Fruit fly (Drosophila melanogaster) whole organism, embryonic: ENCODE results near the gene Eig71Ej.

Source experiments
- Blimp-1 ChIP-seq: fragments of 200-800 bp; sonication (Bioruptor generic); optimal IDR thresholded peaks from 3 replicates; lab custom pipeline; 2018; ENCODE audit warnings: missing biosample characterization, missing genetic modification characterization, mild to moderate bottlenecking, moderate library complexity, missing genetic modification reagents
- CG10267 ChIP-seq: fragments of 200-800 bp; sonication (Bioruptor generic); optimal IDR thresholded peaks from 2 replicates; lab custom pipeline; 2018; ENCODE audit warnings: missing biosample characterization, mild to moderate bottlenecking, missing genetic modification characterization, moderate library complexity
- CG10321 ChIP-seq: fragments of 200-800 bp; sonication (Bioruptor generic); IDR thresholded peaks from 2 replicates; pipeline ENCODE4 v1.3.6; 2022; ENCODE audit warnings: missing biosample characterization, missing genetic modification characterization
- CG1233 ChIP-seq: fragments of 200-800 bp; sonication (Bioruptor generic); optimal IDR thresholded peaks from 4 replicates; lab custom pipeline; 2018; ENCODE audit warnings: missing biosample characterization, mild to moderate bottlenecking, missing genetic modification characterization
- CG15601 ChIP-seq: fragments of 200-800 bp; sonication (Bioruptor generic); optimal IDR thresholded peaks from 3 replicates; lab custom pipeline; 2019; ENCODE audit warnings: missing biosample characterization, mild to moderate bottlenecking, missing genetic modification characterization, moderate library complexity
- CG18599 ChIP-seq: fragments of 200-800 bp; sonication (Bioruptor generic); optimal IDR thresholded peaks from 3 replicates; lab custom pipeline; 2017; ENCODE audit warnings: missing biosample characterization, missing genetic modification characterization, mild to moderate bottlenecking, moderate library complexity, missing genetic modification reagents
- CG4707 ChIP-seq: fragments of 200-800 bp; sonication (Bioruptor generic); optimal IDR thresholded peaks from 2 replicates; lab custom pipeline; 2018; ENCODE audit warnings: missing biosample characterization, mild to moderate bottlenecking, missing genetic modification characterization, moderate library complexity
- CG4820 ChIP-seq: fragments of 200-800 bp; sonication (Bioruptor generic); optimal IDR thresholded peaks from 3 replicates; lab custom pipeline; 2016; ENCODE audit warnings: missing biosample characterization, missing genetic modification characterization
- CG8924 ChIP-seq: fragments of 200-800 bp; optimal IDR thresholded peaks from 3 replicates; lab custom pipeline; 2019; ENCODE audit warnings: missing biosample characterization, mild to moderate bottlenecking, missing genetic modification characterization, moderate library complexity
- CG9727 ChIP-seq: fragments of 200-800 bp; sonication (Bioruptor generic); optimal IDR thresholded peaks from 3 replicates; lab custom pipeline; 2017; ENCODE audit warnings: missing biosample characterization, mild to moderate bottlenecking, missing genetic modification characterization
- CTCF ChIP-seq: fragments of 200-800 bp; sonication (Bioruptor generic); optimal IDR thresholded peaks from 2 replicates; lab custom pipeline; 2017; ENCODE audit warnings: missing biosample characterization, mild to moderate bottlenecking, missing genetic modification characterization, moderate library complexity
- Dp ChIP-seq: fragments of 200-800 bp; sonication (Bioruptor generic); optimal IDR thresholded peaks from 2 replicates; lab custom pipeline; 2018; ENCODE audit warnings: missing biosample characterization, mild to moderate bottlenecking, missing genetic modification characterization, moderate library complexity
- E2f1 ChIP-seq: fragments of 200-800 bp; sonication (Bioruptor generic); IDR thresholded peaks from 2 replicates; pipeline ENCODE4 v1.3.6; 2022; ENCODE audit warnings: missing biosample characterization, missing genetic modification characterization
- Ets65A ChIP-seq: fragments of 200-800 bp; sonication (Bioruptor generic); peaks from one replicate; lab custom pipeline; 2016; ENCODE audit warnings: missing biosample characterization, missing genetic modification characterization
- Fer2 ChIP-seq: fragments of 200-800 bp; sonication (Bioruptor generic); optimal IDR thresholded peaks from 2 replicates; lab custom pipeline; 2018; ENCODE audit warnings: missing biosample characterization, mild to moderate bottlenecking, missing genetic modification characterization, moderate library complexity
- HLH4C ChIP-seq: fragments of 200-800 bp; sonication (Bioruptor generic); IDR thresholded peaks from 3 replicates; pipeline ENCODE4 v1.3.6; 2022; ENCODE audit warnings: missing biosample characterization, missing genetic modification characterization; ENCODE audit not compliant: partially characterized antibody
- Hmx ChIP-seq: fragments of 200-800 bp; sonication (Bioruptor generic); optimal IDR thresholded peaks from 2 replicates; lab custom pipeline; 2016; ENCODE audit warnings: missing biosample characterization, missing genetic modification characterization
- Hr3 ChIP-seq: fragments of 200-800 bp; sonication (Bioruptor generic); optimal IDR thresholded peaks from 3 replicates; lab custom pipeline; 2016; ENCODE audit warnings: missing biosample characterization, missing genetic modification characterization
- Hr39 ChIP-seq: fragments of >200 bp; optimal IDR thresholded peaks from 2 replicates; lab custom pipeline; 2017
- Rx ChIP-seq: fragments of 200-800 bp; sonication (Bioruptor generic); IDR thresholded peaks from 2 replicates; pipeline ENCODE4 v1.3.6; 2022; ENCODE audit warnings: missing biosample characterization, missing genetic modification characterization
- bowl ChIP-seq: fragments of 200-800 bp; sonication (Bioruptor generic); IDR thresholded peaks from 2 replicates; pipeline ENCODE4 v1.3.6; 2022; ENCODE audit warnings: missing biosample characterization, missing genetic modification characterization
- cad ChIP-seq: fragments of >200 bp; optimal IDR thresholded peaks from 2 replicates; lab custom pipeline; 2017; ENCODE audit warnings: missing biosample characterization, missing genetic modification characterization
- caup ChIP-seq: fragments of 200-800 bp; sonication (Bioruptor generic); optimal IDR thresholded peaks from 3 replicates; lab custom pipeline; 2017; ENCODE audit warnings: missing biosample characterization, mild to moderate bottlenecking, missing genetic modification characterization, moderate library complexity; ENCODE audit not compliant: severe bottlenecking
- cg ChIP-seq: fragments of 200-800 bp; sonication (Bioruptor generic); optimal IDR thresholded peaks from 3 replicates; lab custom pipeline; 2019; ENCODE audit warnings: missing biosample characterization, mild to moderate bottlenecking, missing genetic modification characterization, moderate library complexity
- chn ChIP-seq: fragments of 200-800 bp; sonication (Bioruptor generic); optimal IDR thresholded peaks from 2 replicates; lab custom pipeline; 2016; ENCODE audit warnings: missing biosample characterization, missing genetic modification characterization
- dan ChIP-seq: fragments of 200-800 bp; sonication (Bioruptor generic); IDR thresholded peaks from 2 replicates; pipeline ENCODE4 v1.3.6; 2022; ENCODE audit warnings: missing biosample characterization, missing genetic modification characterization
- disco-r ChIP-seq: fragments of 200-800 bp; sonication (Bioruptor generic); optimal IDR thresholded peaks from 2 replicates; lab custom pipeline; 2016; ENCODE audit warnings: missing biosample characterization, missing genetic modification characterization
- eve ChIP-seq, 2 experiments: fragments of >200 bp; optimal IDR thresholded peaks; 2 replicates each; lab custom pipeline; 2017; ENCODE audit warnings: missing biosample characterization in 2 of 2, missing genetic modification characterization in 2 of 2
- eyg ChIP-seq: fragments of 200-800 bp; sonication (Bioruptor generic); optimal IDR thresholded peaks from 3 replicates; lab custom pipeline; 2016; ENCODE audit warnings: missing biosample characterization, missing genetic modification characterization
- ftz-f1 ChIP-seq: fragments of 200-800 bp; sonication (Bioruptor generic); optimal IDR thresholded peaks from 2 replicates; lab custom pipeline; 2016; ENCODE audit warnings: missing biosample characterization, missing genetic modification characterization
- fu2 ChIP-seq: fragments of 200-800 bp; sonication (Bioruptor generic); optimal IDR thresholded peaks from 2 replicates; lab custom pipeline; 2016; ENCODE audit warnings: missing biosample characterization, missing genetic modification characterization
- her ChIP-seq: fragments of 200-800 bp; sonication (Bioruptor generic); optimal IDR thresholded peaks from 2 replicates; lab custom pipeline; 2016; ENCODE audit warnings: missing biosample characterization, missing genetic modification characterization
- ken ChIP-seq: fragments of 200-800 bp; sonication (Bioruptor generic); IDR thresholded peaks from 3 replicates; pipeline ENCODE4 v1.3.6; 2022; ENCODE audit warnings: missing biosample characterization, missing genetic modification characterization
- lab ChIP-seq: fragments of 200-800 bp; sonication (Bioruptor generic); optimal IDR thresholded peaks from 3 replicates; lab custom pipeline; 2017; ENCODE audit warnings: missing biosample characterization, missing genetic modification characterization, mild to moderate bottlenecking, moderate library complexity, missing genetic modification reagents
- lilli ChIP-seq: fragments of 200-800 bp; sonication (Bioruptor generic); optimal IDR thresholded peaks from 3 replicates; lab custom pipeline; 2016; ENCODE audit warnings: missing biosample characterization, missing genetic modification characterization
- mam ChIP-seq: fragments of 200-800 bp; sonication (Bioruptor generic); optimal IDR thresholded peaks from 3 replicates; lab custom pipeline; 2016; ENCODE audit warnings: missing biosample characterization, missing genetic modification characterization
- nmo ChIP-seq: fragments of 200-800 bp; sonication (Bioruptor generic); optimal IDR thresholded peaks from 2 replicates; lab custom pipeline; 2018; ENCODE audit warnings: missing biosample characterization, mild to moderate bottlenecking, missing genetic modification characterization, moderate library complexity
- nom ChIP-seq: fragments of 200-800 bp; sonication (Bioruptor generic); optimal IDR thresholded peaks from 2 replicates; lab custom pipeline; 2017; ENCODE audit warnings: missing biosample characterization, missing genetic modification characterization, mild to moderate bottlenecking, moderate library complexity, missing genetic modification reagents
- otp ChIP-seq: fragments of 200-800 bp; sonication (Bioruptor generic); IDR thresholded peaks from 3 replicates; pipeline ENCODE4, ENCODE4 v1.3.6; 2022; ENCODE audit warnings: missing biosample characterization, missing genetic modification characterization
- pan ChIP-seq, 4 experiments: fragments of >200 bp in 3 of 4; fragments of 200-800 bp in 1 of 4; sonication (Bioruptor generic) in 1 of 4; optimal IDR thresholded peaks in 3 of 4; IDR thresholded peaks in 1 of 4; 2 replicates each; pipeline versions ENCODE4 v1.3.6 to Lab custom; 2017 to 2022; ENCODE audit warnings: missing biosample characterization in 2 of 4, missing genetic modification characterization in 2 of 4, mixed read lengths in 1 of 4
- phol ChIP-seq: fragments of 200-800 bp; sonication (Bioruptor generic); optimal IDR thresholded peaks from 3 replicates; lab custom pipeline; 2018; ENCODE audit warnings: missing biosample characterization, mild to moderate bottlenecking, missing genetic modification characterization, moderate library complexity
- pita ChIP-seq: fragments of 200-800 bp; sonication (Bioruptor generic); optimal IDR thresholded peaks from 2 replicates; lab custom pipeline; 2017; ENCODE audit warnings: missing biosample characterization, mild to moderate bottlenecking, missing genetic modification characterization
- run ChIP-seq: fragments of 200-800 bp; sonication (Bioruptor generic); optimal IDR thresholded peaks from 3 replicates; lab custom pipeline; 2018; ENCODE audit warnings: missing biosample characterization, mild to moderate bottlenecking, missing genetic modification characterization
- schlank ChIP-seq: fragments of 200-800 bp; sonication (Bioruptor generic); optimal IDR thresholded peaks from 2 replicates; lab custom pipeline; 2018; ENCODE audit warnings: missing biosample characterization, mild to moderate bottlenecking, missing genetic modification characterization
- scrt ChIP-seq: fragments of 200-800 bp; sonication (Bioruptor generic); optimal IDR thresholded peaks from 2 replicates; lab custom pipeline; 2018; ENCODE audit warnings: missing biosample characterization, mild to moderate bottlenecking, missing genetic modification characterization, moderate library complexity
- seq ChIP-seq: fragments of 200-800 bp; sonication (Bioruptor generic); IDR thresholded peaks from 2 replicates; pipeline ENCODE4 v1.3.6; 2022; ENCODE audit warnings: missing biosample characterization, missing genetic modification characterization
- shn ChIP-seq: fragments of 200-800 bp; sonication (Bioruptor generic); optimal IDR thresholded peaks from 3 replicates; lab custom pipeline; 2016; ENCODE audit warnings: missing biosample characterization, missing genetic modification characterization
- sisA ChIP-seq: fragments of 200-800 bp; sonication (Bioruptor generic); IDR thresholded peaks from 2 replicates; pipeline ENCODE4 v1.3.6; 2022; ENCODE audit warnings: missing biosample characterization, missing genetic modification characterization
- sr ChIP-seq: fragments of 200-800 bp; sonication (Bioruptor generic); IDR thresholded peaks from 3 replicates; pipeline ENCODE4 v1.3.6; 2022; ENCODE audit warnings: missing biosample characterization, missing genetic modification characterization
- usp ChIP-seq: fragments of >200 bp; optimal IDR thresholded peaks from 2 replicates; lab custom pipeline; 2017; ENCODE audit warnings: missing biosample characterization, missing genetic modification characterization

Eig71Ej gene

dm6 chr3L:15619626-15620247 is 41.1 kb downstream of the Eig71Ej start, which contains the start of gene Phs (continued):
- TF ChIP-seq lilli (GFP tag; lab: Kevin White, UChicago) (peak; percentile 85), Blimp-1 (GFP tag; lab: Kevin White, UChicago) (peak; percentile 49), CG10321 (GFP tag; lab: Robert Waterston, UW) (0 out of 2 replicates have a peak, but pooled peaks have one; percentile 34), ftz-f1 (peak; percentile 73), Dp (GFP tag; lab: Kevin White, UChicago) (peak; percentile 98), pan (optimal IDR thresholded peaks at IDR 0.05; lab: Kevin White, UChicago) (no peak), pan (GFP tag; optimal IDR thresholded peaks at IDR 0.05 in 1 of 2, IDR thresholded peaks at IDR 0.05 in 1 of 2) (peak in 1 of 2 experiments; percentile 71), shn (GFP tag; lab: Kevin White, UChicago) (peak; percentile 93), run (tag; lab: Kevin White, UChicago) (no peak), Ets65A (GFP tag; lab: Kevin White, UChicago) (peak; percentile 99), lab (GFP tag; lab: Kevin White, UChicago) (peak; percentile 90), sisA (GFP tag; lab: Robert Waterston, UW) (peak; percentile 73), pita (GFP tag; lab: Kevin White, UChicago) (no peak), caup (GFP tag; lab: Kevin White, UChicago) (peak; percentile 88), CG1233 (GFP tag; lab: Kevin White, UChicago) (peak; percentile 64), eve (GFP tag; optimal IDR thresholded peaks at IDR 0.05; lab: Kevin White, UChicago) (no peak), cg (GFP tag; lab: Kevin White, UChicago) (peak; percentile 98), ken (GFP tag; lab: Robert Waterston, UW) (peak; percentile 94), Fer2 (peak; percentile 42), E2f1 (GFP tag; lab: Robert Waterston, UW) (peak; percentile 43; the same call in 1 of the 2 replicates), fu2 (GFP tag; lab: Kevin White, UChicago) (peak; percentile 84), chn (GFP tag; lab: Kevin White, UChicago) (peak; percentile 85), CG4820 (GFP tag; lab: Kevin White, UChicago) (peak; percentile 77), schlank (peak; percentile 64), nom (peak; percentile 59), sr (GFP tag; lab: Robert Waterston, UW) (peak; percentile 65; the same call in 2 of the 3 replicates), disco-r (GFP tag; lab: Kevin White, UChicago) (peak; percentile 74), Hr3 (GFP tag; lab: Kevin White, UChicago) (peak; percentile 55), scrt (peak; percentile 28), CG9727 (GFP tag; lab: Kevin White, UChicago) (peak; percentile 10), bowl (GFP tag; lab: Robert Waterston, UW) (peak; percentile 28; the same call in 1 of the 2 replicates), CG4707 (GFP tag; lab: Kevin White, UChicago) (peak; percentile 59), CG18599 (GFP tag; lab: Kevin White, UChicago) (peak; percentile 83), cad (GFP tag; lab: Kevin White, UChicago) (no peak), her (GFP tag; lab: Kevin White, UChicago) (peak; percentile 90), CTCF (GFP tag; lab: Kevin White, UChicago) (peak; percentile 11), CG8924 (peak; percentile 38), Hmx (GFP tag; lab: Kevin White, UChicago) (peak; percentile 29), CG10267 (tag; lab: Kevin White, UChicago) (peak; percentile 100), nmo (GFP tag; lab: Kevin White, UChicago) (peak; percentile 36), dan (GFP tag; lab: Robert Waterston, UW) (no peak), Hr39 (lab: Kevin White, UChicago) (peak; percentile 72), eyg (GFP tag; lab: Kevin White, UChicago) (peak; percentile 80), usp (GFP tag; lab: Kevin White, UChicago) (no peak), CG15601 (tag; lab: Kevin White, UChicago) (peak; percentile 35), phol (tag; lab: Kevin White, UChicago) (peak; percentile 57), mam (GFP tag; lab: Kevin White, UChicago) (peak; percentile 92), HLH4C (0 out of 3 replicates have a peak, but pooled peaks have one; percentile 49), otp (GFP tag; lab: Robert Waterston, UW) (peak; percentile 78), seq (GFP tag; lab: Robert Waterston, UW) (peak; percentile 78), Rx (GFP tag; lab: Robert Waterston, UW) (peak; percentile 84)
